Fruit fly (Drosophila melanogaster): ENCODE measurements around the gene CG3434.

- TF ChIP-seq pad (GFP tag; optimal IDR thresholded peaks at IDR 0.05): no peak
- TF ChIP-seq ovo (GFP tag; optimal IDR thresholded peaks at IDR 0.05): peak; percentile 26
- TF ChIP-seq Clk (GFP tag; optimal IDR thresholded peaks at IDR 0.05): no peak
- no peak for TF ChIP-seq Mnt (GFP tag; optimal IDR thresholded peaks at IDR 0.05)
- TF ChIP-seq bab1 (GFP tag; optimal IDR thresholded peaks at IDR 0.05): no peak
- peak; percentile 32 for TF ChIP-seq cic (GFP tag; optimal IDR thresholded peaks at IDR 0.05)
- TF ChIP-seq toe (GFP tag; optimal IDR thresholded peaks at IDR 0.05): no peak
- TF ChIP-seq CG5204 (GFP tag; optimal IDR thresholded peaks at IDR 0.05): no peak
- no peak for TF ChIP-seq CG12768 (GFP tag; optimal IDR thresholded peaks at IDR 0.05)
Measured at dm6 chr3L:9421621-9422020, 39.0 kb downstream of the CG3434 start.

Data from whole organism, adult.